Fruit fly (Drosophila melanogaster): ENCODE data around the gene CG10185.

Gene CG10185

dm6 chr3R:16067494-16067893 is at the start of gene CG10185:
TSS of gene CG10185 (minus strand) at chr3R:16067594.
- TF ChIP-seq CG16779 (tag; optimal IDR thresholded peaks at IDR 0.05): no peak
- no peak for TF ChIP-seq dac (GFP tag; optimal IDR thresholded peaks at IDR 0.05)
- TF ChIP-seq Smox (GFP tag; optimal IDR thresholded peaks at IDR 0.05): no peak
- no peak for TF ChIP-seq Sox15 (GFP tag; optimal IDR thresholded peaks at IDR 0.05)
- no peak for TF ChIP-seq CG3919 (GFP tag; optimal IDR thresholded peaks at IDR 0.05)
- no peak for TF ChIP-seq CG15336 (GFP tag; IDR thresholded peaks at IDR 0.05)
- TF ChIP-seq CG34406 (GFP tag; optimal IDR thresholded peaks at IDR 0.05): no peak
- TF ChIP-seq eg (GFP tag; IDR thresholded peaks at IDR 0.05): no peak
- TF ChIP-seq Hr38 (GFP tag; optimal IDR thresholded peaks at IDR 0.05): no peak
- TF ChIP-seq CG11762 (GFP tag; optimal IDR thresholded peaks at IDR 0.05; ENCODE audit: insufficient read depth): no peak
- no peak for TF ChIP-seq acj6 (GFP tag; optimal IDR thresholded peaks at IDR 0.05)
- no peak for TF ChIP-seq CG10669 (GFP tag; optimal IDR thresholded peaks at IDR 0.05)
- no peak for TF ChIP-seq Hr39 (GFP tag; optimal IDR thresholded peaks at IDR 0.05)
- TF ChIP-seq CG11902 (GFP tag; optimal IDR thresholded peaks at IDR 0.05): no peak
- no peak for TF ChIP-seq CG6854 (GFP tag; optimal IDR thresholded peaks at IDR 0.05)
- TF ChIP-seq svp (GFP tag): no peak
- TF ChIP-seq CG3032 (tag; optimal IDR thresholded peaks at IDR 0.05): no peak
- no peak for TF ChIP-seq CG6792 (GFP tag; optimal IDR thresholded peaks at IDR 0.05)
- TF ChIP-seq Blimp-1 (GFP tag; optimal IDR thresholded peaks at IDR 0.05): no peak

- no peak for TF ChIP-seq pdm3 (GFP tag; optimal IDR thresholded peaks at IDR 0.05)
- no peak for TF ChIP-seq CG4318 (GFP tag; optimal IDR thresholded peaks at IDR 0.05)
- no peak for TF ChIP-seq Eip78C (GFP tag)
These were observed 48.5 kb upstream of the CG10185 start, which contains the start of gene Sb for dm6 chr3R:16115861-16116260. TSS of gene Sb (plus strand) at chr3R:16116161.

dm6 chr3R:16113124-16113523 is 45.7 kb upstream of the CG10185 start:
- TF ChIP-seq CG6854 (GFP tag; optimal IDR thresholded peaks at IDR 0.05) (peak; percentile 12), svp (GFP tag) (peak; percentile 49), dac (GFP tag; optimal IDR thresholded peaks at IDR 0.05) (no peak), Hr4 (GFP tag; optimal IDR thresholded peaks at IDR 0.05) (no peak), CG6792 (GFP tag; optimal IDR thresholded peaks at IDR 0.05) (no peak), Blimp-1 (GFP tag; optimal IDR thresholded peaks at IDR 0.05) (peak; percentile 81)

dm6 chr3R:16105813-16106480 is 38.6 kb upstream of the CG10185 start:
- TF ChIP-seq Blimp-1 (GFP tag; optimal IDR thresholded peaks at IDR 0.05): peak; percentile 75
- peak; percentile 44 for TF ChIP-seq Eip78C (GFP tag)
- no peak for TF ChIP-seq CG8632 (GFP tag; optimal IDR thresholded peaks at IDR 0.05)
- peak; percentile 75 for TF ChIP-seq svp (GFP tag)
- no peak for TF ChIP-seq CG11294 (GFP tag; IDR thresholded peaks at IDR 0.05)
- no peak for TF ChIP-seq achi (GFP tag; optimal IDR thresholded peaks at IDR 0.05)
- no peak for TF ChIP-seq cyc (GFP tag; optimal IDR thresholded peaks at IDR 0.05)

- TF ChIP-seq CG6276 (GFP tag; optimal IDR thresholded peaks at IDR 0.05) (peak; percentile 63), Lpt (GFP tag; optimal IDR thresholded peaks at IDR 0.05) (peak; percentile 76), Sox102F (GFP tag; optimal IDR thresholded peaks at IDR 0.05) (peak; percentile 27), CG11294 (GFP tag; IDR thresholded peaks at IDR 0.05) (peak; percentile 18; the same call in 1 of the 2 replicates), CG6854 (GFP tag; optimal IDR thresholded peaks at IDR 0.05) (peak; percentile 61), dsx (GFP tag; optimal IDR thresholded peaks at IDR 0.05; ENCODE audit: poor library complexity, severe bottlenecking) (peak; percentile 59), CG4318 (GFP tag; optimal IDR thresholded peaks at IDR 0.05) (no peak), CG8632 (GFP tag; optimal IDR thresholded peaks at IDR 0.05) (no peak), CG9139 (GFP tag; optimal IDR thresholded peaks at IDR 0.05) (peak; percentile 12), CG6163 (GFP tag; IDR thresholded peaks at IDR 0.05) (peak; percentile 59; the same call in 2 of the 3 replicates), CG3032 (tag; optimal IDR thresholded peaks at IDR 0.05) (peak; percentile 3), CG34406 (GFP tag; optimal IDR thresholded peaks at IDR 0.05) (peak; percentile 21), Hr4 (GFP tag; optimal IDR thresholded peaks at IDR 0.05) (peak; percentile 40), CG31627 (GFP tag; optimal IDR thresholded peaks at IDR 0.05) (no peak), dac (GFP tag; optimal IDR thresholded peaks at IDR 0.05) (peak; percentile 7), Smox (GFP tag; optimal IDR thresholded peaks at IDR 0.05) (peak; percentile 33), Sox15 (GFP tag; optimal IDR thresholded peaks at IDR 0.05) (no peak), achi (GFP tag; optimal IDR thresholded peaks at IDR 0.05) (peak; percentile 47), CG3919 (GFP tag; optimal IDR thresholded peaks at IDR 0.05) (peak; percentile 49), lz (GFP tag; optimal IDR thresholded peaks at IDR 0.05) (peak; percentile 24), net (GFP tag; optimal IDR thresholded peaks at IDR 0.05) (peak; percentile 49), acj6 (GFP tag; optimal IDR thresholded peaks at IDR 0.05) (no peak), CG6808 (GFP tag; optimal IDR thresholded peaks at IDR 0.05) (peak; percentile 52), CG11762 (GFP tag; optimal IDR thresholded peaks at IDR 0.05; ENCODE audit: insufficient read depth) (no peak), svp (GFP tag) (peak; percentile 97), spab (GFP tag; optimal IDR thresholded peaks at IDR 0.05) (no peak)
These were observed 32.2 kb upstream of the CG10185 start for dm6 chr3R:16099268-16100240.

Measured in whole organism, prepupa.